Worm (Caenorhabditis elegans) whole organism, late embryonic: Measurements from ENCODE around the gene cyp-31A3.
A peak's percentile ranks its signal among the peaks of the same experiment; 100 is the strongest.

Source experiments
- C08G9.2 ChIP-seq: sonication (generic microtip); optimal IDR thresholded peaks from 2 replicates; lab custom pipeline; 2016; ENCODE audit warnings: mild to moderate bottlenecking, missing genetic modification characterization, moderate library complexity, missing compliant biosample characterization
- K02D7.2 ChIP-seq: sonication (generic microtip); optimal IDR thresholded peaks from 2 replicates; lab custom pipeline; 2017; ENCODE audit warnings: mild to moderate bottlenecking, missing genetic modification characterization, missing compliant biosample characterization
- K09A11.1 ChIP-seq: sonication (generic microtip); optimal IDR thresholded peaks from 2 replicates; lab custom pipeline; 2017; ENCODE audit warnings: antibody characterized with exemption, mild to moderate bottlenecking, missing genetic modification characterization, missing compliant biosample characterization; ENCODE audit not compliant: insufficient read depth
- T23F11.4 ChIP-seq: fragments of 200-800 bp; sonication (Bioruptor generic); optimal IDR thresholded peaks from 2 replicates; lab custom pipeline; 2018; ENCODE audit warnings: mild to moderate bottlenecking, missing genetic modification characterization, missing compliant biosample characterization
- Y22D7AL.16 ChIP-seq: sonication (generic microtip); optimal IDR thresholded peaks from 2 replicates; lab custom pipeline; 2016; ENCODE audit warnings: missing genetic modification characterization, missing compliant biosample characterization
- ahr-1 ChIP-seq: sonication (generic microtip); optimal IDR thresholded peaks from 2 replicates; lab custom pipeline; 2016; ENCODE audit warnings: missing genetic modification characterization, missing compliant biosample characterization
- ceh-18 ChIP-seq: sonication (generic microtip); optimal IDR thresholded peaks from 2 replicates; lab custom pipeline; 2016; ENCODE audit warnings: missing genetic modification characterization, missing compliant biosample characterization
- ceh-19 ChIP-seq: fragments of 200-800 bp; sonication (Bioruptor generic); optimal IDR thresholded peaks from 2 replicates; lab custom pipeline; 2018; ENCODE audit warnings: mild to moderate bottlenecking, missing genetic modification characterization, missing compliant biosample characterization
- ceh-22 ChIP-seq: sonication (generic microtip); optimal IDR thresholded peaks from 2 replicates; lab custom pipeline; 2017; ENCODE audit warnings: missing biosample characterization, missing genetic modification characterization
- ceh-30 ChIP-seq: fragments of 150-350 bp; optimal IDR thresholded peaks from 2 replicates; lab custom pipeline; 2014; ENCODE audit warnings: missing biosample characterization, missing genetic modification characterization
- ceh-31 ChIP-seq: sonication (generic microtip); optimal IDR thresholded peaks from 2 replicates; lab custom pipeline; 2016; ENCODE audit warnings: missing genetic modification characterization, missing compliant biosample characterization
- ceh-34 ChIP-seq: sonication (generic microtip); optimal IDR thresholded peaks from 2 replicates; lab custom pipeline; 2016; ENCODE audit warnings: mild to moderate bottlenecking, missing genetic modification characterization, missing compliant biosample characterization
- ceh-45 ChIP-seq: fragments of 200-800 bp; sonication (Bioruptor generic); IDR thresholded peaks from 2 replicates; pipeline ENCODE4 v1.3.6; 2022; ENCODE audit warnings: missing genetic modification reagents, missing genetic modification characterization, missing compliant biosample characterization
- ceh-48 ChIP-seq: sonication (generic microtip); optimal IDR thresholded peaks from 2 replicates; lab custom pipeline; 2016; ENCODE audit warnings: missing genetic modification characterization, inconsistent platforms, missing compliant biosample characterization
- ceh-6 ChIP-seq: fragments of 200-800 bp; sonication (Bioruptor generic); optimal IDR thresholded peaks from 2 replicates; lab custom pipeline; 2018; ENCODE audit warnings: mild to moderate bottlenecking, missing genetic modification characterization, missing compliant biosample characterization
- dve-1 ChIP-seq: sonication (generic microtip); optimal IDR thresholded peaks from 2 replicates; lab custom pipeline; 2017; ENCODE audit warnings: antibody characterized with exemption, mild to moderate bottlenecking, missing genetic modification characterization, missing compliant biosample characterization
- elt-2 ChIP-seq: sonication (generic microtip); optimal IDR thresholded peaks from 2 replicates; lab custom pipeline; 2016; ENCODE audit warnings: missing genetic modification reagents, missing genetic modification characterization, missing compliant biosample characterization
- elt-4 ChIP-seq: sonication (generic microtip); optimal IDR thresholded peaks from 2 replicates; lab custom pipeline; 2016; ENCODE audit warnings: missing genetic modification characterization, missing compliant biosample characterization
- ets-4 ChIP-seq: sonication (generic microtip); optimal IDR thresholded peaks from 2 replicates; lab custom pipeline; 2016; ENCODE audit warnings: missing genetic modification characterization, missing compliant biosample characterization
- fax-1 ChIP-seq: sonication (generic microtip); optimal IDR thresholded peaks from 2 replicates; lab custom pipeline; 2016; ENCODE audit warnings: missing genotype, missing genetic modification characterization, missing compliant biosample characterization
- fkh-6 ChIP-seq: sonication (generic microtip); optimal IDR thresholded peaks from 2 replicates; lab custom pipeline; 2016; ENCODE audit warnings: missing genetic modification characterization, missing compliant biosample characterization
- gmeb-2 ChIP-seq: sonication (generic microtip); optimal IDR thresholded peaks from 2 replicates; lab custom pipeline; 2016; ENCODE audit warnings: missing genetic modification characterization, inconsistent platforms, missing compliant biosample characterization
- hlh-13 ChIP-seq: fragments of 200-800 bp; sonication (Bioruptor generic); optimal IDR thresholded peaks from 2 replicates; lab custom pipeline; 2018; ENCODE audit warnings: mild to moderate bottlenecking, missing genetic modification characterization, missing compliant biosample characterization
- hlh-15 ChIP-seq: sonication (generic microtip); optimal IDR thresholded peaks from 2 replicates; lab custom pipeline; 2016; ENCODE audit warnings: missing genetic modification characterization, missing compliant biosample characterization
- hlh-6 ChIP-seq: sonication (generic microtip); optimal IDR thresholded peaks from 2 replicates; lab custom pipeline; 2016; ENCODE audit warnings: missing genotype, missing genetic modification characterization, missing compliant biosample characterization
- hlh-8 ChIP-seq: sonication (generic microtip); optimal IDR thresholded peaks from 2 replicates; lab custom pipeline; 2016; ENCODE audit warnings: missing genotype, missing genetic modification characterization, missing compliant biosample characterization
- nfya-1 ChIP-seq: sonication (generic microtip); optimal IDR thresholded peaks from 2 replicates; lab custom pipeline; 2017; ENCODE audit warnings: missing genetic modification characterization, mild to moderate bottlenecking, missing compliant biosample characterization, antibody characterized with exemption, moderate library complexity
- nhr-11 ChIP-seq: fragments of 150-350 bp; optimal IDR thresholded peaks from 2 replicates; lab custom pipeline; 2014; ENCODE audit warnings: missing biosample characterization, missing genetic modification characterization
- odd-2 ChIP-seq: sonication (generic microtip); optimal IDR thresholded peaks from 2 replicates; lab custom pipeline; 2017; ENCODE audit warnings: antibody characterized with exemption, mild to moderate bottlenecking, missing genetic modification characterization, missing compliant biosample characterization
- pax-1 ChIP-seq: fragments of 150-350 bp; optimal IDR thresholded peaks from 2 replicates; lab custom pipeline; 2014; ENCODE audit warnings: missing biosample characterization, missing genetic modification characterization
- pha-2 ChIP-seq: sonication (generic microtip); optimal IDR thresholded peaks from 2 replicates; lab custom pipeline; 2017; ENCODE audit warnings: mild to moderate bottlenecking, missing genetic modification characterization, missing compliant biosample characterization
- pha-4 ChIP-seq: fragments of 150-350 bp; optimal IDR thresholded peaks from 2 replicates; lab custom pipeline; 2018; ENCODE audit warnings: missing biosample characterization, missing genetic modification reagents, missing genetic modification characterization
- pqm-1 ChIP-seq: sonication (generic microtip); optimal IDR thresholded peaks from 2 replicates; lab custom pipeline; 2016; ENCODE audit warnings: missing genetic modification characterization, missing compliant biosample characterization
- pros-1 ChIP-seq: fragments of 150-350 bp; optimal IDR thresholded peaks from 2 replicates; lab custom pipeline; 2014; ENCODE audit warnings: missing biosample characterization, missing genetic modification reagents, missing genetic modification characterization
- ref-2 ChIP-seq: sonication (generic microtip); optimal IDR thresholded peaks from 2 replicates; lab custom pipeline; 2016; ENCODE audit warnings: missing genetic modification characterization, missing compliant biosample characterization
- rnt-1 ChIP-seq: sonication (generic microtip); optimal IDR thresholded peaks from 2 replicates; lab custom pipeline; 2016; ENCODE audit warnings: missing genetic modification characterization, missing compliant biosample characterization
- sdc-2 ChIP-seq: sonication (generic microtip); optimal IDR thresholded peaks from 2 replicates; lab custom pipeline; 2016; ENCODE audit warnings: missing genotype, missing genetic modification characterization, missing compliant biosample characterization
- sox-2 ChIP-seq: fragments of 200-800 bp; sonication (Bioruptor generic); IDR thresholded peaks from 2 replicates; pipeline ENCODE4 v1.3.6; 2022; ENCODE audit warnings: missing genetic modification reagents, missing genetic modification characterization, missing compliant biosample characterization
- sox-4 ChIP-seq: sonication (generic microtip); optimal IDR thresholded peaks from 2 replicates; lab custom pipeline; 2017; ENCODE audit warnings: mild to moderate bottlenecking, missing genetic modification characterization, inconsistent platforms, missing compliant biosample characterization
- syd-9 ChIP-seq: sonication (generic microtip); optimal IDR thresholded peaks from 2 replicates; lab custom pipeline; 2016; ENCODE audit warnings: mild to moderate bottlenecking, missing genetic modification characterization, moderate library complexity, missing compliant biosample characterization
- tbx-2 ChIP-seq: sonication (generic microtip); optimal IDR thresholded peaks from 2 replicates; lab custom pipeline; 2016; ENCODE audit warnings: missing genetic modification characterization, missing compliant biosample characterization
- ttx-3 ChIP-seq: sonication (generic microtip); optimal IDR thresholded peaks from 2 replicates; lab custom pipeline; 2016; ENCODE audit warnings: missing genetic modification reagents, missing genetic modification characterization, missing compliant biosample characterization
- zip-5 ChIP-seq: sonication (generic microtip); optimal IDR thresholded peaks from 2 replicates; lab custom pipeline; 2016; ENCODE audit warnings: missing genetic modification characterization, missing compliant biosample characterization

Gene cyp-31A3

DNA sequence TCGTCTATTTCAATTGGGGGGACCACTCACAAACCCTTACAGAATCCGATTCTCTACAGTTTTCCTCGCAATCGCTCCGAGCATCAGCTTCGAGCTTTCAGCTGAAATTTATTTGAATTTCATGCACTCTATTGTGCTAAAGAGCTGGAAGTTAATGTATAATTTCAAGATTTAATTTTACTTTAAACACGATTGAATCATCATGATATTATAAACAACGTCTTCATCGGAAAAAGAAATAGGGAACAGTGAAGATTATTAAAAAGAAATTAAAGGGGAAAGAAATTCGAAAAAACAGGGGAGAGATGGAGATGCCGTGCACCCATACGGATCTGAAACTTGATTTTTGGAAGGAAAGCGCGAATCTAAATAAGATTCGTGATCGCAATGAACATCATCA is 16.7 kb upstream of the cyp-31A3 start, which contains the start of gene hoe-1 (continued):
- TF ChIP-seq ahr-1 (tag; lab: Kevin White, UChicago) (no peak), hlh-6 (tag; lab: Kevin White, UChicago) (no peak), syd-9 (tag; lab: Kevin White, UChicago) (no peak)

DNA sequence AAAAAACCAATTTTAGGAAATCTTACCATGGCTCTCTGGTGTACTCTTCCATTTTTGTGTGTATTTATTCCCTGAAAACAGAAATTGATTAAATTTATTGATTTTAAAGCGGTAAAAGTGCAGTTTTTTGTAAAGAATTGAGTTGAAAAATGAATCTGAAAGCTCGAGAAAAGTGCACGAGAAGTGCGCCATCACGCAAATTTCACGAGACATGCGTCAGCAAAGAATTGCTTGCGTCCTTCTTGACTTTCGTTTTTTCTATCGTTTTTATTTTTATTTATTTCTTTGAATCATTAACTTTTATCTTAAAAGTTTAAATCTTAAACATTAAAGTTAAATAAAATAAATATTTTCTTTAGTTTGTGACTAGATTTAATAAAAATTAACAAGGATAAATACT is 15.4 kb upstream of the cyp-31A3 start, which contains the start of gene timm-17B.1:
Gene timm-17B.1, minus strand, starts transcription at position 71 of the 400 bp plus-strand sequence.
- TF ChIP-seq nfya-1 (tag; lab: Kevin White, UChicago) (peak; percentile 35), ets-4 (no peak), tbx-2 (tag; lab: Kevin White, UChicago) (no peak), elt-4 (tag; lab: Kevin White, UChicago) (no peak), ref-2 (tag; lab: Kevin White, UChicago) (no peak), pros-1 (no peak), gmeb-2 (tag; lab: Kevin White, UChicago) (no peak), Y22D7AL.16 (no peak), syd-9 (tag; lab: Kevin White, UChicago) (no peak), T23F11.4 (no peak), hlh-8 (no peak), pha-4 (tag; lab: Kevin White, UChicago) (no peak), rnt-1 (tag; lab: Kevin White, UChicago) (no peak), sdc-2 (no peak), fkh-6 (no peak), hlh-6 (tag; lab: Kevin White, UChicago) (no peak), sox-2 (GFP tag; lab: Robert Waterston, UW) (no peak), ceh-30 (tag; lab: Kevin White, UChicago) (no peak), zip-5 (tag; lab: Kevin White, UChicago) (no peak), ceh-6 (GFP tag; lab: Kevin White, UChicago) (no peak), ceh-22 (tag; lab: Kevin White, UChicago) (no peak), ttx-3 (tag; lab: Kevin White, UChicago) (peak; percentile 36), elt-2 (tag; lab: Kevin White, UChicago) (peak; percentile 42), sox-4 (peak; percentile 6)

DNA sequence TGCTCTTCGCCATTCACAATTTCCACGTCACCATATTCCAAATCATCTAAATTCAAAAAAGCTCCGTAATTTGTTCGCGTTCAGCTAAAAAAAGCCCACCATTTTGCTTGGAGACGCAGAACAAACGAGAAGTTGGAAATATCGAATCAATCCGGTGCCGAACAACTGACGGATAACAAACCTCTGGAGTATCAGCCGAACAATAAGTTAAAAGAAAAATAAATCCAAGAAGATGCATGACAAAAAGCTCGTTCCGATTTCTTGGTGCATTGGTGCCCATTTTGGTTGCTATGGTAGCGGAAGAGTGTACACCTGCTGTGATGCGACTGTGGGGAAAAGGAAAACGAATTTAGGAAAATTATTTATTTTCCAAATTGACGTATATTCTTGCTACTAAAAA is 13.3 kb upstream of the cyp-31A3 start, which contains the start of gene tctn-1:
Gene tctn-1, minus strand, starts transcription at position 280 of the 400 bp plus-strand sequence.
- TF ChIP-seq odd-2 (tag; lab: Kevin White, UChicago) (no peak), hlh-13 (no peak), nfya-1 (tag; lab: Kevin White, UChicago) (no peak)

DNA sequence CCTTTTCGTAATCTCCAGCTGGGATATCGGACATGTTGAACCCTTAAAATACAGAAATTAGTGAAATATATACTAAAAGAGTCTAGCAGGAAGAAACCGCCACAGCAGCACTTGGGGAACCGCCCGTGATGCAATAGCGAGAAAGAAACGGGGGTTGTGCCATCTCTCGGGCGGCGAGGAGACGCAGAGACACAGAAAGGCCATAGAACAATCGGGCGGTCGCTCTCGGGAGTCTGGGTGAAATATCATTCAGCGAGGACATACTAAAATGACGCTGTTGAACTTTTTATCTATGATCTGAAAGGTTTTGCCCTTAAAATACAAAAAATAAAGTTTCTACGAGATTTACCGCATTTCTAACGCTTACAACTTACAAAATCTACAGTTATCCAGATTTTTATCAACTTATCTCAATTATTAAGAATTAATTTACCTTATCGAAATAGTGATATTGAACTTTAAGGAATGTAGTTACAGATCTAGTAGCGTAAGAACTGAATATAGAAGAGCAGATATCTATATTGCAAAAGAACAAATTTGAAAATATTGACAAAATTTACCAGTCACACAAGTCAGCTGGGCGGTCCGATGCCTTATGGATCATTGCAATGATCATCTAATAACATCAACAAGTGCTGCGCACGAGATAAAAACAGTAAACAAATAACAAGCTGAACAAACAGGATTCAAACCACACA is 12.3 kb upstream of the cyp-31A3 start, which contains the start of gene cyc-2.1:
Gene cyc-2.1, minus strand, starts transcription at position 605 of the 698 bp plus-strand sequence.
- TF ChIP-seq pha-2 (tag; lab: Kevin White, UChicago) (peak; percentile 28), hlh-6 (tag; lab: Kevin White, UChicago) (no peak), K09A11.1 (tag; lab: Kevin White, UChicago) (no peak), ceh-48 (tag; lab: Kevin White, UChicago) (no peak), T23F11.4 (no peak), nhr-11 (no peak), pqm-1 (tag; lab: Kevin White, UChicago) (peak; percentile 6), sdc-2 (peak; percentile 27), ceh-30 (tag; lab: Kevin White, UChicago) (no peak), ceh-34 (tag; lab: Kevin White, UChicago) (peak; percentile 37), sox-2 (GFP tag; lab: Robert Waterston, UW) (no peak), elt-2 (tag; lab: Kevin White, UChicago) (peak; percentile 62), pros-1 (no peak), ahr-1 (tag; lab: Kevin White, UChicago) (no peak), C08G9.2 (tag; lab: Kevin White, UChicago) (no peak), fax-1 (tag; lab: Kevin White, UChicago) (no peak), ets-4 (no peak), hlh-8 (no peak), ceh-19 (GFP tag; lab: Kevin White, UChicago) (no peak), hlh-13 (no peak), ttx-3 (tag; lab: Kevin White, UChicago) (no peak), odd-2 (tag; lab: Kevin White, UChicago) (no peak), dve-1 (tag; lab: Kevin White, UChicago) (no peak), ceh-6 (GFP tag; lab: Kevin White, UChicago) (no peak), ceh-45 (GFP tag; lab: Robert Waterston, UW) (no peak), hlh-15 (tag; lab: Kevin White, UChicago) (no peak), pax-1 (tag; lab: Kevin White, UChicago) (no peak), Y22D7AL.16 (no peak), K02D7.2 (tag; lab: Kevin White, UChicago) (no peak), ceh-31 (tag; lab: Kevin White, UChicago) (peak; percentile 43), gmeb-2 (tag; lab: Kevin White, UChicago) (no peak), ceh-18 (tag; lab: Kevin White, UChicago) (peak; percentile 15), ref-2 (tag; lab: Kevin White, UChicago) (peak; percentile 7), sox-4 (no peak)
